Worm (Caenorhabditis elegans) whole organism, L2 larva: ENCODE results near the gene Y14H12A.2.

Experiments used
- C34F6.9 ChIP-seq: fragments of 150-350 bp; optimal IDR thresholded peaks from 2 replicates; lab custom pipeline; 2014; ENCODE audit warnings: missing biosample characterization, missing genetic modification characterization
- F13H6.1 ChIP-seq: sonication (generic microtip); optimal IDR thresholded peaks from 2 replicates; lab custom pipeline; 2016; ENCODE audit warnings: missing genetic modification characterization, missing compliant biosample characterization
- Y55F3AM.14 ChIP-seq: fragments of 200-800 bp; sonication (Bioruptor generic); optimal IDR thresholded peaks from 2 replicates; lab custom pipeline; 2018; ENCODE audit warnings: mild to moderate bottlenecking, missing genetic modification characterization, missing compliant biosample characterization
- ZK546.5 ChIP-seq: sonication (generic microtip); optimal IDR thresholded peaks from 2 replicates; lab custom pipeline; 2017; ENCODE audit warnings: missing biosample characterization, missing genetic modification characterization
- alr-1 ChIP-seq: fragments of 150-350 bp; optimal IDR thresholded peaks from 2 replicates; lab custom pipeline; 2014; ENCODE audit warnings: missing biosample characterization, missing genetic modification characterization
- ama-1 ChIP-seq: fragments of 150-350 bp; optimal IDR thresholded peaks from 2 replicates; lab custom pipeline; 2018; ENCODE audit warnings: inconsistent platforms
- ceh-82 ChIP-seq: fragments of 150-350 bp; optimal IDR thresholded peaks from 2 replicates; lab custom pipeline; 2014; ENCODE audit warnings: missing biosample characterization, missing genetic modification characterization
- crh-2 ChIP-seq: sonication (generic microtip); optimal IDR thresholded peaks from 2 replicates; lab custom pipeline; 2017; ENCODE audit warnings: missing biosample characterization, missing genetic modification characterization
- dmd-4 ChIP-seq: sonication (generic microtip); optimal IDR thresholded peaks from 2 replicates; lab custom pipeline; 2017; ENCODE audit warnings: missing biosample characterization, missing genetic modification characterization
- egl-27 ChIP-seq: sonication (generic microtip); optimal IDR thresholded peaks from 3 replicates; lab custom pipeline; 2017; ENCODE audit warnings: missing biosample characterization, missing genetic modification reagents, missing genetic modification characterization
- elt-3 ChIP-seq: sonication (generic microtip); optimal IDR thresholded peaks from 2 replicates; lab custom pipeline; 2017; ENCODE audit warnings: missing biosample characterization, missing genetic modification characterization
- fos-1 ChIP-seq: fragments of 150-350 bp; optimal IDR thresholded peaks from 2 replicates; lab custom pipeline; 2014; ENCODE audit warnings: missing biosample characterization, missing genetic modification characterization
- gmeb-1 ChIP-seq: fragments of 150-350 bp; optimal IDR thresholded peaks from 2 replicates; lab custom pipeline; 2014; ENCODE audit warnings: missing biosample characterization, missing genetic modification characterization
- lin-11 ChIP-seq: fragments of 150-350 bp; sonication (generic microtip); optimal IDR thresholded peaks from 2 replicates; lab custom pipeline; 2014; ENCODE audit warnings: missing biosample characterization, missing genetic modification characterization, inconsistent platforms, mixed read lengths
- lin-39 ChIP-seq: fragments of 150-350 bp; optimal IDR thresholded peaks from 2 replicates; lab custom pipeline; 2014; ENCODE audit warnings: missing biosample characterization, missing genetic modification reagents, missing genetic modification characterization
- lsy-2 ChIP-seq, 2 experiments: fragments of 150-350 bp in 1 of 2; sonication (generic microtip) in 1 of 2; optimal IDR thresholded peaks; 2 replicates each; lab custom pipeline; 2014 to 2017; ENCODE audit warnings: missing biosample characterization in 2 of 2, missing genetic modification characterization in 2 of 2
- mab-5 ChIP-seq: fragments of 150-350 bp; optimal IDR thresholded peaks from 2 replicates; lab custom pipeline; 2014; ENCODE audit warnings: missing biosample characterization, missing genetic modification characterization
- mdl-1 ChIP-seq, 2 experiments: fragments of 150-350 bp in 1 of 2; sonication (generic microtip) in 1 of 2; optimal IDR thresholded peaks; 2 replicates each; lab custom pipeline; 2017; ENCODE audit warnings: missing biosample characterization in 2 of 2, missing genetic modification characterization in 2 of 2
- nhr-10 ChIP-seq: sonication (generic microtip); optimal IDR thresholded peaks from 2 replicates; lab custom pipeline; 2017; ENCODE audit warnings: missing biosample characterization, missing genetic modification characterization
- nhr-129 ChIP-seq: fragments of 150-350 bp; optimal IDR thresholded peaks from 2 replicates; lab custom pipeline; 2014; ENCODE audit warnings: missing biosample characterization, missing genetic modification characterization
- nhr-21 ChIP-seq: fragments of 150-350 bp; optimal IDR thresholded peaks from 2 replicates; lab custom pipeline; 2014; ENCODE audit warnings: missing biosample characterization, missing genetic modification characterization
- nhr-23 ChIP-seq: fragments of 150-350 bp; optimal IDR thresholded peaks from 2 replicates; lab custom pipeline; 2014; ENCODE audit warnings: missing biosample characterization, missing genetic modification reagents, missing genetic modification characterization
- nhr-237 ChIP-seq: fragments of 150-350 bp; optimal IDR thresholded peaks from 2 replicates; lab custom pipeline; 2014; ENCODE audit warnings: missing biosample characterization, missing genetic modification characterization
- nhr-25 ChIP-seq: fragments of 150-350 bp; sonication (generic microtip); optimal IDR thresholded peaks from 3 replicates; lab custom pipeline; 2014; ENCODE audit warnings: missing biosample characterization, missing genetic modification characterization
- nhr-6 ChIP-seq: fragments of 150-350 bp; optimal IDR thresholded peaks from 2 replicates; lab custom pipeline; 2014; ENCODE audit warnings: missing biosample characterization, missing genetic modification characterization
- skn-1 ChIP-seq: sonication (generic microtip); optimal IDR thresholded peaks from 2 replicates; lab custom pipeline; 2017; ENCODE audit warnings: missing biosample characterization, missing genetic modification characterization
- sma-3 ChIP-seq: sonication (generic microtip); optimal IDR thresholded peaks from 2 replicates; lab custom pipeline; 2016; ENCODE audit warnings: missing genetic modification reagents, missing genetic modification characterization, missing compliant biosample characterization
- sma-9 ChIP-seq, 2 experiments: fragments of 150-350 bp in 1 of 2; sonication (generic microtip) in 1 of 2; optimal IDR thresholded peaks; 2 replicates each; lab custom pipeline; 2014 to 2016; ENCODE audit warnings: missing genetic modification characterization in 2 of 2, mild to moderate bottlenecking in 1 of 2, missing biosample characterization in 1 of 2, missing compliant biosample characterization in 1 of 2, missing genetic modification reagents in 1 of 2, moderate library complexity in 1 of 2
- snpc-4 ChIP-seq: fragments of 150-350 bp; optimal IDR thresholded peaks from 2 replicates; lab custom pipeline; 2014; ENCODE audit warnings: missing biosample characterization, missing genetic modification characterization
- unc-55 ChIP-seq: fragments of 150-350 bp; sonication (generic microtip); optimal IDR thresholded peaks from 3 replicates; lab custom pipeline; 2014; ENCODE audit warnings: missing biosample characterization, missing genetic modification reagents, missing genetic modification characterization
- unc-62 ChIP-seq: fragments of 150-350 bp; optimal IDR thresholded peaks from 2 replicates; lab custom pipeline; 2014; ENCODE audit warnings: missing biosample characterization, missing genetic modification reagents, missing genetic modification characterization
- zag-1 ChIP-seq: fragments of 150-350 bp; optimal IDR thresholded peaks from 2 replicates; lab custom pipeline; 2014; ENCODE audit warnings: missing biosample characterization, missing genetic modification characterization
- ztf-4 ChIP-seq: fragments of 150-350 bp; optimal IDR thresholded peaks from 2 replicates; lab custom pipeline; 2014; ENCODE audit warnings: missing biosample characterization, missing genetic modification characterization

The Y14H12A.2 gene

DNA sequence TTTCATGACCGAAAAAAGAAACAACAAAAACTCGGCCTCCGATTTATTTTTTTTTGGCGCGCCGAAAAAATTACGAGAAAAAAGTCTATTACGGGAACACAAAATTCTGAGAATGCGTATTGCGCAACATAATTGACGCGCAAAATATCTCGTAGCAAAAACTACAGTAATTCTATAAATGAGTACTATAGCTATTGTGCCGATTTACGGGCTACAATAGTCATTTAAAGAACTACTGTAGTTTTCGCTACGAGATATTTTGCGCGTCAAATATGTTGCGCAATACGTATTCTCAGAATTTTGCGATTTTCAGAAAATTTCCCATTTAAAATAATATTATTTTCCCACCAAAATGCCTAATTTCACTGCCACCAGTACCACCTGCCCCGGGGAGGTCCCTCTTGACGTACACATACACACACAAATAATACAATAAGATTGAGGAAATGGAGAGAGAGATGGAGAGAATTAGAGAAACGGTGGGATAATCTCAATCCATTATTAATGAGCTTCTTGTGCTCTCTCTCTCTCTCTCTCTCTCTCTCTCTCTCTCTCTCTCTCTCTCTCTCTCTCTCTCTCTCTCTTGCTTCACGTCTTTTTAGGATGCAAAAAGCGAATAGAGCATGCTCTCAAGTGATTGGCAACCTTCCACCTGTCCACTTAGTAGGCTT, 29.9 kb downstream of the Y14H12A.2 start:
- TF ChIP-seq egl-27 (tag; lab: Kevin White, UChicago): no peak
- TF ChIP-seq lsy-2 (tag; optimal IDR thresholded peaks at IDR 0.05; lab: Kevin White, UChicago): peak in 1 of 2 experiments; percentile 14
- TF ChIP-seq ZK546.5 (tag; lab: Kevin White, UChicago): no peak
- TF ChIP-seq sma-9 (GFP tag; optimal IDR thresholded peaks at IDR 0.05; lab: Kevin White, UChicago): peak; percentile 24
- no peak for TF ChIP-seq sma-9 (tag; optimal IDR thresholded peaks at IDR 0.05; lab: Kevin White, UChicago)
- TF ChIP-seq, all 48 proteins: peak for 2

ce11 chrII:3958673-3959299, 30.7 kb downstream of the Y14H12A.2 start:
- TF ChIP-seq lin-11 (tag; lab: Kevin White, UChicago): no peak
- TF ChIP-seq sma-3: peak; percentile 51
- peak; percentile 69 for TF ChIP-seq egl-27 (tag; lab: Kevin White, UChicago)
- TF ChIP-seq fos-1 (tag; lab: Kevin White, UChicago): peak; percentile 55
- peak; percentile 29 for TF ChIP-seq nhr-25 (tag; lab: Kevin White, UChicago)
- TF ChIP-seq mab-5 (tag; lab: Kevin White, UChicago): peak; percentile 56
- peak; percentile 39 for TF ChIP-seq gmeb-1 (tag; lab: Kevin White, UChicago)
- peak; percentile 89 for TF ChIP-seq Y55F3AM.14 (GFP tag; lab: Kevin White, UChicago)
- TF ChIP-seq alr-1 (tag; lab: Kevin White, UChicago): no peak
- TF ChIP-seq nhr-23 (tag; lab: Kevin White, UChicago): no peak
- TF ChIP-seq lsy-2 (tag; optimal IDR thresholded peaks at IDR 0.05; lab: Kevin White, UChicago): peak; percentile 33 to 81
- peak; percentile 76 for TF ChIP-seq C34F6.9 (tag; lab: Kevin White, UChicago)
- TF ChIP-seq ztf-4: peak; percentile 67
- TF ChIP-seq unc-55 (GFP tag; lab: Kevin White, UChicago): peak; percentile 70
- peak; percentile 77 for TF ChIP-seq crh-2
- TF ChIP-seq zag-1 (tag; lab: Kevin White, UChicago): peak; percentile 69
- no peak for TF ChIP-seq nhr-10 (tag; lab: Kevin White, UChicago)
- TF ChIP-seq mdl-1 (tag; optimal IDR thresholded peaks at IDR 0.05; lab: Kevin White, UChicago): peak; percentile 80 to 94
- TF ChIP-seq nhr-237 (tag; lab: Kevin White, UChicago): no peak
- TF ChIP-seq ZK546.5 (tag; lab: Kevin White, UChicago): no peak
- no peak for TF ChIP-seq unc-62
- no peak for TF ChIP-seq dmd-4 (tag; lab: Kevin White, UChicago)
- TF ChIP-seq sma-9 (GFP tag; optimal IDR thresholded peaks at IDR 0.05; lab: Kevin White, UChicago): peak; percentile 95
- no peak for TF ChIP-seq sma-9 (tag; optimal IDR thresholded peaks at IDR 0.05; lab: Kevin White, UChicago)
- TF ChIP-seq nhr-6: peak; percentile 55
- peak; percentile 11 for TF ChIP-seq snpc-4 (tag; lab: Kevin White, UChicago)
- TF ChIP-seq nhr-21: peak; percentile 42
- TF ChIP-seq elt-3 (tag; lab: Kevin White, UChicago): no peak
- TF ChIP-seq lin-39 (tag; lab: Kevin White, UChicago): no peak
- peak; percentile 96 for TF ChIP-seq F13H6.1
- TF ChIP-seq ama-1: peak; percentile 18
- TF ChIP-seq nhr-129 (tag; lab: Kevin White, UChicago): peak; percentile 71
- peak; percentile 27 for TF ChIP-seq skn-1 (tag; lab: Kevin White, UChicago)
- TF ChIP-seq ceh-82 (tag; lab: Kevin White, UChicago): no peak
- TF ChIP-seq, all 48 proteins: peak for 22

ce11 chrII:3957455-3958212, 31.8 kb downstream of the Y14H12A.2 start:
- TF ChIP-seq nhr-6 (no peak), lin-39 (tag; lab: Kevin White, UChicago) (no peak), crh-2 (peak; percentile 61), snpc-4 (tag; lab: Kevin White, UChicago) (no peak), fos-1 (tag; lab: Kevin White, UChicago) (no peak), nhr-10 (tag; lab: Kevin White, UChicago) (no peak), gmeb-1 (tag; lab: Kevin White, UChicago) (peak; percentile 5)
